Worm (Caenorhabditis elegans) whole organism, L2 larva: Measurements from ENCODE around the gene srh-181.

Source experiments
- R02D3.7 ChIP-seq: fragments of 150-350 bp; optimal IDR thresholded peaks from 2 replicates; lab custom pipeline; 2014; ENCODE audit warnings: missing biosample characterization, missing genetic modification characterization
- ZK546.5 ChIP-seq: sonication (generic microtip); optimal IDR thresholded peaks from 2 replicates; lab custom pipeline; 2017; ENCODE audit warnings: missing biosample characterization, missing genetic modification characterization
- ceh-16 ChIP-seq: fragments of 150-350 bp; optimal IDR thresholded peaks from 2 replicates; lab custom pipeline; 2014; ENCODE audit warnings: missing biosample characterization, missing genetic modification characterization
- ceh-82 ChIP-seq: fragments of 150-350 bp; optimal IDR thresholded peaks from 2 replicates; lab custom pipeline; 2014; ENCODE audit warnings: missing biosample characterization, missing genetic modification characterization
- lin-11 ChIP-seq: fragments of 150-350 bp; sonication (generic microtip); optimal IDR thresholded peaks from 2 replicates; lab custom pipeline; 2014; ENCODE audit warnings: missing biosample characterization, missing genetic modification characterization, inconsistent platforms, mixed read lengths
- lin-13 ChIP-seq: fragments of 150-350 bp; optimal IDR thresholded peaks from 2 replicates; lab custom pipeline; 2014; ENCODE audit warnings: missing biosample characterization, missing genetic modification reagents, missing genetic modification characterization
- lsy-2 ChIP-seq, 2 experiments: fragments of 150-350 bp in 1 of 2; sonication (generic microtip) in 1 of 2; optimal IDR thresholded peaks; 2 replicates each; lab custom pipeline; 2014 to 2017; ENCODE audit warnings: missing biosample characterization in 2 of 2, missing genetic modification characterization in 2 of 2
- mdl-1 ChIP-seq, 2 experiments: fragments of 150-350 bp in 1 of 2; sonication (generic microtip) in 1 of 2; optimal IDR thresholded peaks; 2 replicates each; lab custom pipeline; 2017; ENCODE audit warnings: missing biosample characterization in 2 of 2, missing genetic modification characterization in 2 of 2
- skn-1 ChIP-seq: sonication (generic microtip); optimal IDR thresholded peaks from 2 replicates; lab custom pipeline; 2017; ENCODE audit warnings: missing biosample characterization, missing genetic modification characterization
- unc-62 ChIP-seq: fragments of 150-350 bp; optimal IDR thresholded peaks from 2 replicates; lab custom pipeline; 2014; ENCODE audit warnings: missing biosample characterization, missing genetic modification reagents, missing genetic modification characterization

DNA sequence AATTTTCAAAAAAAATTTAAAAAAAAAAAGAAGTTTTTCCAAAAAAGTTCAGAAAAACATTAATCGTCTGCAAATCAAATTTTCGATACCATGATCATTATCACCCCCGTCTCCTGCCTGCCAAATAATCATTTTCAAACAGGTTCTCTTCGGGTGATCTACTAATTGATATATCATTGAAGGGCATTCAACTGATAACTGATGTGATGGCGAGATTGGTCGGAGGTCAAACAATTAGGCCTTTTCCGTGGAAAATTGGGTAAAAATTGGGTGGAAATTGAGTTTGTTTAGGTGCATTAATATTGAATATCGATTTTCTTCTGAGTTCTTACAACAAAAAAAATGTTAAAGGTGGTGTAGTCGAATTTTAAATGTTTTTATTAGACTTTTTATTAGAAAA lies 12.8 kb downstream of the srh-181 start, which contains the start of gene Y51A2D.18:
- TF ChIP-seq ceh-82 (no peak), ZK546.5 (no peak), skn-1 (tag; lab: Kevin White, UChicago) (no peak), lin-13 (GFP tag; lab: Kevin White, UChicago) (no peak), R02D3.7 (no peak), lin-11 (tag; lab: Kevin White, UChicago) (no peak), unc-62 (GFP tag; lab: Kevin White, UChicago) (no peak), lsy-2 (tag; optimal IDR thresholded peaks at IDR 0.05; lab: Kevin White, UChicago) (no peak), ceh-16 (tag; lab: Kevin White, UChicago) (no peak), mdl-1 (tag; optimal IDR thresholded peaks at IDR 0.05; lab: Kevin White, UChicago) (no peak)
